Fruit fly (Drosophila melanogaster): ENCODE measurements around the gene Ilk.

DNA sequence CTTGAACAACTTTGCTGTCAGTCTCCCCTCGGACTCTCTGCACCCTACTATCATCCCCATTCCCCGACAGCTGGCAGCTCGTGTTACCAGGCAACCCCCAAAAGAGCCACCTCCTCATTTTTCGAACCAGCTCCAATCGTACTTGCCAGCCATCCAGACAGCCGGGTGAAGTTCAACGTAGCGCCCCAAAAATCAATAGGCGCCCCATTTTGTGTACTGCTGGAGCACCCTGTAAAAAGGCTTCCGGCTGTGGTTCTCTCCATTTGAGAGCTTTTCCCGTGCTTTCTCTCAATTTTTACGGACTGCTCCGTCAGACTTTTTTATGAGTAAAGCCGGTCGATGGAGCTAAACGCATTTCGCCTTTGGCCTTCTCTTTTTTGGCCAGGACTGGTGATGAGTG, 31.1 kb upstream of the Ilk start:
- TF ChIP-seq Snoo (tag; optimal IDR thresholded peaks at IDR 0.05) (no peak), Pif1A (GFP tag; optimal IDR thresholded peaks at IDR 0.05) (no peak), CG34367 (tag; optimal IDR thresholded peaks at IDR 0.05) (no peak), CG15710 (tag; optimal IDR thresholded peaks at IDR 0.05) (no peak), rn (GFP tag; IDR thresholded peaks at IDR 0.05) (no peak), CG12605 (GFP tag; IDR thresholded peaks at IDR 0.05) (no peak), Pif1B (GFP tag; optimal IDR thresholded peaks at IDR 0.05) (no peak), CG32121 (GFP tag; IDR thresholded peaks at IDR 0.05) (no peak)

Measured in whole organism, pupa.